Worm (Caenorhabditis elegans) whole organism, dauer: ENCODE results near the gene nhr-257.
"Not testable (repeated sequence)": the region's sequence is repeated elsewhere in the genome, so short reads cannot be mapped to it uniquely, and the experiment has no call there.

Source experiments
- unc-62 ChIP-seq: sonication (generic microtip); optimal IDR thresholded peaks from 2 replicates; lab custom pipeline; 2017; ENCODE audit warnings: missing biosample characterization, missing genetic modification reagents, missing genetic modification characterization

The nhr-257 gene

ce11 chrII:3852654-3853053, at the start of gene nhr-257:
Gene nhr-257, plus strand, starts transcription at chrII:3852954.
- no peak for TF ChIP-seq unc-62

ce11 chrII:3803219-3803618, 49.5 kb upstream of the nhr-257 start, which contains the start of gene ins-32:
Gene ins-32, minus strand, starts transcription at chrII:3803319.
- no peak for TF ChIP-seq unc-62

ce11 chrII:3805518-3805917, 47.2 kb upstream of the nhr-257 start:
- TF ChIP-seq unc-62 = no peak

- no peak for TF ChIP-seq unc-62
Measured at ce11 chrII:3806964-3807363, 45.8 kb upstream of the nhr-257 start, which contains the start of gene F54D10.4. Gene F54D10.4, minus strand, starts transcription at chrII:3807064.

ce11 chrII:3808104-3808503, 44.6 kb upstream of the nhr-257 start, which contains the start of gene F54D10.5:
Gene F54D10.5, minus strand, starts transcription at chrII:3808177.
- TF ChIP-seq unc-62 = no peak

ce11 chrII:3808643-3809042, 44.1 kb upstream of the nhr-257 start:
- no peak for TF ChIP-seq unc-62

- no peak for TF ChIP-seq unc-62
Measured at ce11 chrII:3810550-3810949, 42.2 kb upstream of the nhr-257 start.

- no peak for TF ChIP-seq unc-62
Measured at ce11 chrII:3811816-3812332, 40.9 kb upstream of the nhr-257 start, which contains the start of gene lido-15. Gene lido-15, plus strand, starts transcription at chrII:3812282.

ce11 chrII:3815445-3816208, 37.1 kb upstream of the nhr-257 start:
- TF ChIP-seq unc-62 = no peak

ce11 chrII:3816251-3816849, 36.4 kb upstream of the nhr-257 start, which contains the start of gene fbxa-24:
Gene fbxa-24, plus strand, starts transcription at chrII:3816526.
- TF ChIP-seq unc-62 = not testable (repeated sequence)

ce11 chrII:3821248-3821647, 31.5 kb upstream of the nhr-257 start, which contains the start of gene F54D10.7:
Gene F54D10.7, minus strand, starts transcription at chrII:3821296.
- TF ChIP-seq unc-62 = no peak

ce11 chrII:3823855-3824254, 28.9 kb upstream of the nhr-257 start, which contains the start of gene skr-15:
Gene skr-15, plus strand, starts transcription at chrII:3824155.
- no peak for TF ChIP-seq unc-62

- no peak for TF ChIP-seq unc-62
Measured at ce11 chrII:3827801-3828200, 25.0 kb upstream of the nhr-257 start, which contains the start of gene F54D10.8. Gene F54D10.8, minus strand, starts transcription at chrII:3827901.

ce11 chrII:3829623-3830022, 23.1 kb upstream of the nhr-257 start:
- TF ChIP-seq unc-62 = no peak

ce11 chrII:3832383-3832782, 20.4 kb upstream of the nhr-257 start, which contains the start of gene F54D10.9:
Gene F54D10.9, minus strand, starts transcription at chrII:3832483.
- no peak for TF ChIP-seq unc-62

ce11 chrII:3835915-3836314, 16.8 kb upstream of the nhr-257 start, which contains the start of gene oac-4:
Gene oac-4, minus strand, starts transcription at chrII:3836015.
- TF ChIP-seq unc-62 = no peak

ce11 chrII:3839562-3839961, 13.2 kb upstream of the nhr-257 start, which contains the start of gene C17A2.4:
Gene C17A2.4, plus strand, starts transcription at chrII:3839862.
- no peak for TF ChIP-seq unc-62
